Worm (Caenorhabditis elegans): ENCODE results near the gene chil-17.

DNA sequence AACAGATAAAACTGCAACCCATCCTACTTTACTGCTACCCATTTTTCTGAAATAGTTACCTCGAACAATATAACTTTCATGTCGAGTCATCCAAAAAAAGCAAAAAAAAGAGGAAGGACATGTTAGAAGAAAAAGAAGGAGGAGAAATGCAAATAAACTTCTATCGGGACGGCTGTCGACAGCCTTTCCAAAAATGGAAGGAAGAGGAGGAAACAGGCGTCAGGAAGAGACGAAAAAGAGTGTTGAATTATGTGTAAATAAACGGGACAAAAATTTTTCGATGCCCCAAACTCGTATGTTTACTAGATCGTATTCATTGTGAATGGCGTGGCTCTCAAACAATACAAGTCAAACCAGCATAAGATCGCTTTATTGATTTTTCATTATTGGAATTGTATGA is 12.3 kb downstream of the chil-17 start, which contains the start of gene M176.5:
- TF ChIP-seq hnd-1 (tag; optimal IDR thresholded peaks at IDR 0.05) (no peak), hmbx-1 (tag; optimal IDR thresholded peaks at IDR 0.05) (no peak), ama-1 (optimal IDR thresholded peaks at IDR 0.05) (no peak), ceh-36 (tag; optimal IDR thresholded peaks at IDR 0.05) (no peak)
